Fruit fly (Drosophila melanogaster): ENCODE results near the gene Hmgcr.

The Hmgcr gene

dm6 chr3R:23713901-23714300, 19.2 kb upstream of the Hmgcr start:
- TF ChIP-seq ttk (optimal IDR thresholded peaks at IDR 0.05), result no peak
- no peak for TF ChIP-seq psq (optimal IDR thresholded peaks at IDR 0.05)
- TF ChIP-seq h (optimal IDR thresholded peaks at IDR 0.05), result no peak
- no peak for TF ChIP-seq insv (optimal IDR thresholded peaks at IDR 0.05)
- TF ChIP-seq Sin3A (optimal IDR thresholded peaks at IDR 0.05), result no peak
- TF ChIP-seq Myc (optimal IDR thresholded peaks at IDR 0.05), result no peak

dm6 chr3R:23714852-23715251, 18.3 kb upstream of the Hmgcr start:
- TF ChIP-seq h (optimal IDR thresholded peaks at IDR 0.05) (no peak), psq (optimal IDR thresholded peaks at IDR 0.05) (no peak), Myc (optimal IDR thresholded peaks at IDR 0.05) (no peak), ttk (optimal IDR thresholded peaks at IDR 0.05) (no peak), Sin3A (optimal IDR thresholded peaks at IDR 0.05) (no peak), insv (optimal IDR thresholded peaks at IDR 0.05) (no peak)

- no peak for TF ChIP-seq h (optimal IDR thresholded peaks at IDR 0.05)
- TF ChIP-seq ttk (optimal IDR thresholded peaks at IDR 0.05), result no peak
These were observed 14.7 kb upstream of the Hmgcr start, which contains the start of gene nau for dm6 chr3R:23718297-23718941. nau (minus strand) TSS chr3R:23718357.

- no peak for TF ChIP-seq psq (optimal IDR thresholded peaks at IDR 0.05)
- TF ChIP-seq Myc (optimal IDR thresholded peaks at IDR 0.05), result no peak
- TF ChIP-seq h (optimal IDR thresholded peaks at IDR 0.05), result no peak
- no peak for TF ChIP-seq insv (optimal IDR thresholded peaks at IDR 0.05)
- no peak for TF ChIP-seq ttk (optimal IDR thresholded peaks at IDR 0.05)
- TF ChIP-seq Sin3A (optimal IDR thresholded peaks at IDR 0.05), result no peak
These were observed 11.6 kb upstream of the Hmgcr start, which contains the start of gene CG10232 for dm6 chr3R:23721525-23721924. CG10232 (minus strand) TSS chr3R:23721625.

dm6 chr3R:23721936-23722335, 11.2 kb upstream of the Hmgcr start:
- no peak for TF ChIP-seq Sin3A (optimal IDR thresholded peaks at IDR 0.05)

dm6 chr3R:23722680-23723372, 10.3 kb upstream of the Hmgcr start, which contains the start of gene CG10365:
CG10365 (plus strand) TSS chr3R:23723331.
- no peak for TF ChIP-seq psq (optimal IDR thresholded peaks at IDR 0.05)
- TF ChIP-seq h (optimal IDR thresholded peaks at IDR 0.05), result no peak
- no peak for TF ChIP-seq Myc (optimal IDR thresholded peaks at IDR 0.05)
- TF ChIP-seq Sin3A (optimal IDR thresholded peaks at IDR 0.05), result no peak
- TF ChIP-seq insv (optimal IDR thresholded peaks at IDR 0.05), result no peak
- TF ChIP-seq ttk (optimal IDR thresholded peaks at IDR 0.05), result no peak

dm6 chr3R:23723381-23724034, 9.6 kb upstream of the Hmgcr start:
- TF ChIP-seq Myc (optimal IDR thresholded peaks at IDR 0.05), result no peak
- TF ChIP-seq h (optimal IDR thresholded peaks at IDR 0.05), result no peak
- TF ChIP-seq Sin3A (optimal IDR thresholded peaks at IDR 0.05), result no peak
- TF ChIP-seq psq (optimal IDR thresholded peaks at IDR 0.05), result no peak
- TF ChIP-seq insv (optimal IDR thresholded peaks at IDR 0.05), result no peak
- TF ChIP-seq ttk (optimal IDR thresholded peaks at IDR 0.05), result no peak

- TF ChIP-seq ttk (optimal IDR thresholded peaks at IDR 0.05), result no peak
- no peak for TF ChIP-seq Sin3A (optimal IDR thresholded peaks at IDR 0.05)
- TF ChIP-seq psq (optimal IDR thresholded peaks at IDR 0.05), result no peak
- no peak for TF ChIP-seq insv (optimal IDR thresholded peaks at IDR 0.05)
- TF ChIP-seq Myc (optimal IDR thresholded peaks at IDR 0.05), result no peak
- TF ChIP-seq h (optimal IDR thresholded peaks at IDR 0.05), result no peak
These were observed 8.1 kb upstream of the Hmgcr start for dm6 chr3R:23724843-23725506.

- TF ChIP-seq h (optimal IDR thresholded peaks at IDR 0.05), result no peak
- no peak for TF ChIP-seq Sin3A (optimal IDR thresholded peaks at IDR 0.05)
- TF ChIP-seq insv (optimal IDR thresholded peaks at IDR 0.05), result no peak
- no peak for TF ChIP-seq psq (optimal IDR thresholded peaks at IDR 0.05)
- no peak for TF ChIP-seq Myc (optimal IDR thresholded peaks at IDR 0.05)
- no peak for TF ChIP-seq ttk (optimal IDR thresholded peaks at IDR 0.05)
These were observed 7.3 kb upstream of the Hmgcr start for dm6 chr3R:23725711-23726349.

- TF ChIP-seq psq (optimal IDR thresholded peaks at IDR 0.05) (no peak), ttk (optimal IDR thresholded peaks at IDR 0.05) (no peak), Sin3A (optimal IDR thresholded peaks at IDR 0.05) (no peak), h (optimal IDR thresholded peaks at IDR 0.05) (no peak), Myc (optimal IDR thresholded peaks at IDR 0.05) (no peak), insv (optimal IDR thresholded peaks at IDR 0.05) (no peak)
These were observed 6.4 kb upstream of the Hmgcr start for dm6 chr3R:23726740-23727139.

- TF ChIP-seq h (optimal IDR thresholded peaks at IDR 0.05) (no peak), ttk (optimal IDR thresholded peaks at IDR 0.05) (no peak)
These were observed 5.5 kb upstream of the Hmgcr start for dm6 chr3R:23727657-23728056.

- TF ChIP-seq Sin3A (optimal IDR thresholded peaks at IDR 0.05), result no peak
- TF ChIP-seq psq (optimal IDR thresholded peaks at IDR 0.05), result no peak
These were observed 5.0 kb upstream of the Hmgcr start for dm6 chr3R:23728086-23728485.
